Fruit fly (Drosophila melanogaster): ENCODE data around the gene CG33060.

CG33060 gene

DNA sequence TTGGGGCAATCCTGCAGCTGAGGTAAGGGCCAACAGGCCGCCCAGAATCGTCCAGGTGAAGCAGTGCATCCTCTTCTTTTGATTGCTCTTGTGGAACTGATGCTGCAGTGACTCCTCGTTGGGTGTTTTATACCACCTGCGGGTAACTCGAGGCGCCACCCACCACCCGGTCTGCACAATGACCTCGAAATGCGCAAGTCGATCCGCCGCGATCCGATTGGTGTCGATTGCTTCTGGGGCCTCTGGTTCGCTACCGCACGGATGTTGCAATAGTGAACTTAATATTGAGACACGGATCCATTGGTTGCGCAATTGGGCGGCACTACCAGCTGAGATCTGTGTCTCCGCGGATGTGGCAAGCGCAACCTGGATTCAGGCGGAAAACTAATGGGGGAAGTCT, 36.4 kb downstream of the CG33060 start, which contains the start of gene Cpr72Ec:
Gene Cpr72Ec (minus strand): TSS at position 101 of the 400 bp plus-strand sequence.
- TF ChIP-seq usp (GFP tag; optimal IDR thresholded peaks at IDR 0.05), result no peak
- TF ChIP-seq pan (optimal IDR thresholded peaks at IDR 0.05), result no peak
- no peak for TF ChIP-seq CG8478 (optimal IDR thresholded peaks at IDR 0.05)
- TF ChIP-seq EcR (GFP tag; optimal IDR thresholded peaks at IDR 0.05), result no peak
- TF ChIP-seq Dll (optimal IDR thresholded peaks at IDR 0.05), result no peak
- TF ChIP-seq psq (optimal IDR thresholded peaks at IDR 0.05), result no peak

DNA sequence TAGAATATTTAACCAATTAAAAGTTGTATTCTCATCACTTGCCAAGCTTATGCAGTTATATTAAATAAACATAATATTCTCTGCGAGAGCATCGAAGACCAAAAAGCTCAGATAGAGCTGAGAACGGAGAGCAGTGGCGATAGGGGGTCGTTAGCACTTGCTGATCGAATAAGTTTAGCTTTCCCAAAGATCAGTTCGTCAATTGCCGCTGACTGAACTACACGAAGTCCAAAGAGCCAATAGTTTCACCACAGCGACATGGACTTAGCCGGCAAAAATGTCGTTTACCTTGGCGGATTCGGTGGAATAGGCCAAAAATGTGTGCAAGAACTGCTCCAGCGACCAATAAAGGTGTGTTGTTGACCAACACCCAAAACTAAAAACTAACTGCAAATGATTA, 37.4 kb downstream of the CG33060 start, which contains the start of gene CG4842:
Gene CG4842 (plus strand): TSS at position 191 of the 400 bp plus-strand sequence.
- TF ChIP-seq Dll (optimal IDR thresholded peaks at IDR 0.05) (no peak), CG8478 (optimal IDR thresholded peaks at IDR 0.05) (no peak), pan (optimal IDR thresholded peaks at IDR 0.05) (no peak), usp (GFP tag; optimal IDR thresholded peaks at IDR 0.05) (no peak), EcR (GFP tag; optimal IDR thresholded peaks at IDR 0.05) (no peak), psq (optimal IDR thresholded peaks at IDR 0.05) (no peak)

DNA sequence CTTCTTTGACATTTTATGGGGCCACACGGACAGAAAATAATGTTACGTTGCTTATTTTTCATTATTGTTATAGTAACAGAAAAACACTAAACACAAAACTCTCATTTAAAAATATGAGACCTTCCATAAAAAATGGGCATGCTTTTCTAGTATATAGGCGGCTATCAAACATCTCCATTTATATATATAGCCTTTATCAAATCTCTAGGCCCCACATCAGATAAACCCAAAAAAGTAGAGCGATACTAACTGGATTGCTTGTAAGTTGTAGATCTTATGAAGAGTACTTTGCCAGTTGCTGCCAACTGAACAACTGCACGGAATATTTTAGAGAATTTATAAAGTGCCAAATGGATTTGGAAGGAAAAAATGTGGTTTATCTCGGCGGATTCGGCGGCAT, 38.7 kb downstream of the CG33060 start, which contains the start of gene CG18814:
Gene CG18814 (plus strand): TSS at position 301 of the 400 bp plus-strand sequence.
- TF ChIP-seq usp (GFP tag; optimal IDR thresholded peaks at IDR 0.05), result no peak
- TF ChIP-seq pan (optimal IDR thresholded peaks at IDR 0.05), result no peak
- TF ChIP-seq Dll (optimal IDR thresholded peaks at IDR 0.05), result no peak
- TF ChIP-seq CG8478 (optimal IDR thresholded peaks at IDR 0.05), result no peak
- TF ChIP-seq EcR (GFP tag; optimal IDR thresholded peaks at IDR 0.05), result no peak
- no peak for TF ChIP-seq psq (optimal IDR thresholded peaks at IDR 0.05)

DNA sequence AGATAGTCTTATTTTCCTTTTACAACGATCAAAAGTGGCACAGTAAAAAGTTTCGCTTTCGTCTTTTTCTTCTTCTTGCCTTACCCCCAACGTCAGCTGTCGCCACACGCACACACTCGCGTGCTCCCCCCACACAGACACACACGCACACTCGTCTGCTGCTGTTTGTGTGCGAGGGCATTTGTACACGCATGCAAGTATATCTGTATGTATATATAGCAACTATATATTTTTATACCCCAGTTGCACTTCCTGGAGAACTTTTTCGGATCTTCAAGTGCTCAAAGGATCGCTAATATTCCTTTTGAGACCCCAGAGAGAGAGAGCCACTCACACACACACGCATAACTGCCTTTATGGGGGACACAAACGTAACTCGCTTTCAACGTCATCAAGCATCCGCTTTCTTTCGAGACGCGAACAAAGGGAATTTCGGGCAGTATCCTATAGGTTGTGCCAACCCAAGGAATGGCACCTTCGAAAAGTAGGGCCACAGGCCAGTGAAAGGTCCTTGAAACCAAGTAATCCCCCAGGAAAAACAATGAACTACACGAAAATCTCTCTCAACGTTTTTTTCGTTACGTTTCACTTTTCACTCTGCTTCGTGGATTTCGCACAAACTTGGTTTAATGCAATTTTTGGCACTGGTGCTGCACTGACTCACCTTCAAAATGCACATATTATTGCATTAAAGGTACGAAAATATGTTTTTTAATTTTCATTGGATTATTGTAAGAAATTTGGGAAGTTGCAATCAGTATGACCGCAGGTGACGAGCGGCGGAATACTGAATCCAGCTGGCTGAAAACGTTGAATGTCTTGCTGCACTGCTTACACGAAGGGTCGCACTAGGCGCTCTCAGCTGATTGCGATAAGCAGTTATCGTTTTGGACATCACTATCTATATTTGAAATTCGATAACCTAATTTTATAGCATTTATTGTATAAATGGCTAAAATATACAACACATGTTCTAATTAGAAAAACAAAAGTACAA, 47.2 kb downstream of the CG33060 start, which contains the start of gene roq:
Gene roq (minus strand): TSS at position 799 of the 997 bp plus-strand sequence.
- peak; percentile 9 for TF ChIP-seq CG8478 (optimal IDR thresholded peaks at IDR 0.05)
- TF ChIP-seq usp (GFP tag; optimal IDR thresholded peaks at IDR 0.05), result no peak
- TF ChIP-seq psq (optimal IDR thresholded peaks at IDR 0.05), result no peak
- no peak for TF ChIP-seq Dll (optimal IDR thresholded peaks at IDR 0.05)

DNA sequence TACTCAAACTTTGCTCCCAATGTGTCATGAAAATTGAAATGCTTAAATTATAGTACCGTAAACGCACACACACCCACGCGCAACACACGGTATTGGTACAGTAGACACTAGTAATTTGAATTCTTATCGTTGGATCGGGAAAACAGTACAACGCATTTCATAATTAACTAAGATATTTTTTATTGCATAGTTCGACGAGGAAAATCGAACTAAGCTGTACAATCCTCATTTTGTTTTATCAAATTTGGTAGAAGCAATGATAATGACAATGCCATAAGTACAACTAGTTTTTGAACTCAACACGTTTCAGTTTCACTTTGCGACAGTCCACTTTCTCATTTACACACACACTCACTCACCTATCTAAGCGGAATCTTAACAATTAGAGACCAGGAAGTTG, 49.9 kb downstream of the CG33060 start:
- TF ChIP-seq usp (GFP tag; optimal IDR thresholded peaks at IDR 0.05), result no peak
- TF ChIP-seq EcR (GFP tag; optimal IDR thresholded peaks at IDR 0.05), result no peak
- TF ChIP-seq psq (optimal IDR thresholded peaks at IDR 0.05), result no peak
- TF ChIP-seq CG8478 (optimal IDR thresholded peaks at IDR 0.05), result no peak
- TF ChIP-seq Dll (optimal IDR thresholded peaks at IDR 0.05), result no peak
- TF ChIP-seq pan (optimal IDR thresholded peaks at IDR 0.05), result no peak

Measured in whole organism.